Fruit fly (Drosophila melanogaster) whole organism, embryonic: Measurements from ENCODE around the gene CG17121.

Source experiments
- Bgb ChIP-seq: fragments of 200-800 bp; sonication (Bioruptor generic); IDR thresholded peaks from 2 replicates; pipeline ENCODE4 v1.3.6; 2022; ENCODE audit warnings: missing biosample characterization, missing genetic modification characterization; ENCODE audit not compliant: partially characterized antibody
- CG1024 ChIP-seq: fragments of 200-800 bp; sonication (Bioruptor generic); IDR thresholded peaks from 2 replicates; pipeline ENCODE4 v1.3.6; 2022; ENCODE audit warnings: missing biosample characterization, missing genetic modification characterization
- CG10274 ChIP-seq: fragments of 200-800 bp; sonication (Bioruptor generic); optimal IDR thresholded peaks from 3 replicates; lab custom pipeline; 2017; ENCODE audit warnings: missing biosample characterization, mild to moderate bottlenecking, missing genetic modification characterization
- CG10366 ChIP-seq: fragments of 200-800 bp; sonication (Bioruptor generic); IDR thresholded peaks from 2 replicates; pipeline ENCODE4 v1.3.6; 2022; ENCODE audit warnings: missing biosample characterization, missing genetic modification characterization
- CG11085 ChIP-seq: fragments of 200-800 bp; sonication (Bioruptor generic); IDR thresholded peaks from 2 replicates; pipeline ENCODE4 v1.3.6; 2022; ENCODE audit warnings: missing biosample characterization, missing genetic modification characterization
- CG11398 ChIP-seq: fragments of 200-800 bp; sonication (Bioruptor generic); optimal IDR thresholded peaks from 2 replicates; lab custom pipeline; 2016; ENCODE audit warnings: missing biosample characterization, missing genetic modification characterization
- CG12155 ChIP-seq: fragments of 200-800 bp; sonication (Bioruptor generic); optimal IDR thresholded peaks from 3 replicates; lab custom pipeline; 2016; ENCODE audit warnings: missing biosample characterization, missing genetic modification characterization
- CG12769 ChIP-seq: fragments of 200-800 bp; sonication (Bioruptor generic); optimal IDR thresholded peaks from 2 replicates; lab custom pipeline; 2019; ENCODE audit warnings: missing biosample characterization, mild to moderate bottlenecking, missing genetic modification characterization, moderate library complexity
- CG14860 ChIP-seq: fragments of 200-800 bp; sonication (Bioruptor generic); IDR thresholded peaks from 3 replicates; pipeline ENCODE4 v1.3.6; 2022; ENCODE audit warnings: missing biosample characterization, missing genetic modification characterization; ENCODE audit not compliant: partially characterized antibody
- CG1529 ChIP-seq: fragments of 200-800 bp; sonication (Bioruptor generic); optimal IDR thresholded peaks from 3 replicates; lab custom pipeline; 2018; ENCODE audit warnings: missing biosample characterization, missing genetic modification characterization
- CG1647 ChIP-seq: fragments of 200-800 bp; sonication (Bioruptor generic); optimal IDR thresholded peaks from 3 replicates; lab custom pipeline; 2016; ENCODE audit warnings: missing biosample characterization, missing genetic modification characterization
- CG16815 ChIP-seq: fragments of 200-800 bp; sonication (Bioruptor generic); optimal IDR thresholded peaks from 3 replicates; lab custom pipeline; 2017; ENCODE audit warnings: missing biosample characterization, mild to moderate bottlenecking, missing genetic modification characterization
- CG17912 ChIP-seq: fragments of 200-800 bp; sonication (Bioruptor generic); optimal IDR thresholded peaks from 2 replicates; lab custom pipeline; 2018; ENCODE audit warnings: missing biosample characterization, mild to moderate bottlenecking, missing genetic modification characterization
- CG2120 ChIP-seq: fragments of 200-800 bp; sonication (Bioruptor generic); optimal IDR thresholded peaks from 3 replicates; lab custom pipeline; 2016; ENCODE audit warnings: missing biosample characterization, missing genetic modification characterization
- CG3065 ChIP-seq: fragments of 200-800 bp; sonication (Bioruptor generic); optimal IDR thresholded peaks from 2 replicates; lab custom pipeline; 2016; ENCODE audit warnings: missing biosample characterization, missing genetic modification characterization
- CG31365 ChIP-seq: fragments of 200-800 bp; sonication (Bioruptor generic); optimal IDR thresholded peaks from 2 replicates; lab custom pipeline; 2018; ENCODE audit warnings: missing biosample characterization, mild to moderate bottlenecking, missing genetic modification characterization
- CG3281 ChIP-seq: fragments of 200-800 bp; sonication (Bioruptor generic); optimal IDR thresholded peaks from 3 replicates; lab custom pipeline; 2017; ENCODE audit warnings: missing biosample characterization, mild to moderate bottlenecking, missing genetic modification characterization
- CG3407 ChIP-seq: fragments of 200-800 bp; sonication (Bioruptor generic); optimal IDR thresholded peaks from 2 replicates; lab custom pipeline; 2018; ENCODE audit warnings: missing biosample characterization, mild to moderate bottlenecking, missing genetic modification characterization
- CG5180 ChIP-seq: fragments of 200-800 bp; sonication (Bioruptor generic); optimal IDR thresholded peaks from 3 replicates; lab custom pipeline; 2017; ENCODE audit warnings: missing biosample characterization, missing genetic modification characterization, mild to moderate bottlenecking, moderate library complexity, missing genetic modification reagents
- CG6813 ChIP-seq: fragments of 200-800 bp; sonication (Bioruptor generic); optimal IDR thresholded peaks from 2 replicates; lab custom pipeline; 2017; ENCODE audit warnings: missing biosample characterization, missing genetic modification characterization, mild to moderate bottlenecking, moderate library complexity, missing genetic modification reagents
- CG8765 ChIP-seq: fragments of 200-800 bp; sonication (Bioruptor generic); IDR thresholded peaks from 2 replicates; pipeline ENCODE4 v1.3.6; 2022; ENCODE audit warnings: missing biosample characterization, missing genetic modification characterization
- Chrac-16 ChIP-seq: fragments of 200-800 bp; sonication (Bioruptor generic); optimal IDR thresholded peaks from 3 replicates; lab custom pipeline; 2016; ENCODE audit warnings: missing biosample characterization, missing genetic modification characterization
- Dref ChIP-seq: fragments of 200-800 bp; sonication (Bioruptor generic); IDR thresholded peaks from 2 replicates; pipeline ENCODE4 v1.3.6; 2022; ENCODE audit warnings: missing biosample characterization, missing genetic modification characterization
- H15 ChIP-seq: fragments of 200-800 bp; sonication (Bioruptor generic); IDR thresholded peaks from 3 replicates; pipeline ENCODE4 v1.3.6; 2022; ENCODE audit warnings: missing biosample characterization, missing genetic modification characterization
- HHEX ChIP-seq: fragments of 200-800 bp; sonication (Bioruptor generic); optimal IDR thresholded peaks from 3 replicates; lab custom pipeline; 2017; ENCODE audit warnings: missing biosample characterization, mild to moderate bottlenecking, missing genetic modification characterization, missing genetic modification reagents
- Med ChIP-seq: fragments of 200-800 bp; sonication (Bioruptor generic); peaks from one replicate; lab custom pipeline; 2016; ENCODE audit warnings: missing biosample characterization, missing genetic modification characterization, mild to moderate bottlenecking, inconsistent platforms, moderate library complexity
- NFAT ChIP-seq: fragments of 200-800 bp; sonication (Bioruptor generic); IDR thresholded peaks from 2 replicates; pipeline ENCODE4 v1.3.6; 2022; ENCODE audit warnings: missing biosample characterization, missing genetic modification characterization
- Xbp1 ChIP-seq: fragments of 200-800 bp; sonication (Bioruptor generic); optimal IDR thresholded peaks from 3 replicates; lab custom pipeline; 2016; ENCODE audit warnings: missing biosample characterization, mild to moderate bottlenecking, missing genetic modification characterization
- bab2 ChIP-seq: fragments of 200-800 bp; sonication (Bioruptor generic); optimal IDR thresholded peaks from 2 replicates; lab custom pipeline; 2016; ENCODE audit warnings: missing biosample characterization, missing genetic modification characterization
- bcd ChIP-seq: fragments of 200-800 bp; sonication (Bioruptor generic); optimal IDR thresholded peaks from 2 replicates; lab custom pipeline; 2017; ENCODE audit warnings: missing biosample characterization, mild to moderate bottlenecking, missing genetic modification characterization
- cato ChIP-seq: fragments of 200-800 bp; sonication (Bioruptor generic); optimal IDR thresholded peaks from 2 replicates; lab custom pipeline; 2016; ENCODE audit warnings: missing biosample characterization, missing genetic modification characterization, borderline replicate concordance
- croc ChIP-seq: fragments of 200-800 bp; sonication (Bioruptor generic); conservative IDR thresholded peaks from 3 replicates; pipeline ENCODE4 v1.3.6; 2022; ENCODE audit warnings: missing biosample characterization, missing genetic modification characterization
- dmrt99B ChIP-seq: fragments of 200-800 bp; sonication (Bioruptor generic); optimal IDR thresholded peaks from 2 replicates; lab custom pipeline; 2018; ENCODE audit warnings: missing biosample characterization, mild to moderate bottlenecking, missing genetic modification characterization, moderate library complexity
- exex ChIP-seq: fragments of 200-800 bp; sonication (Bioruptor generic); optimal IDR thresholded peaks from 4 replicates; lab custom pipeline; 2018; ENCODE audit warnings: missing biosample characterization, mild to moderate bottlenecking, missing genetic modification characterization, moderate library complexity
- fru ChIP-seq: fragments of >200 bp; optimal IDR thresholded peaks from 2 replicates; lab custom pipeline; 2017
- insv ChIP-seq, 2 experiments: fragments of 200-800 bp; sonication (Bioruptor generic); optimal IDR thresholded peaks; 3 replicates each; lab custom pipeline; 2016 to 2018; ENCODE audit warnings: missing biosample characterization in 2 of 2, missing genetic modification characterization in 2 of 2
- knrl ChIP-seq: fragments of 200-800 bp; sonication (Bioruptor generic); IDR thresholded peaks from 3 replicates; pipeline ENCODE4 v1.3.6; 2022; ENCODE audit warnings: missing biosample characterization, missing genetic modification characterization; ENCODE audit not compliant: partially characterized antibody
- lmd ChIP-seq: fragments of 200-800 bp; sonication (Bioruptor generic); IDR thresholded peaks from 2 replicates; pipeline ENCODE4 v1.3.6; 2022; ENCODE audit warnings: missing biosample characterization, missing genetic modification characterization
- nmo ChIP-seq: fragments of 200-800 bp; sonication (Bioruptor generic); optimal IDR thresholded peaks from 2 replicates; lab custom pipeline; 2018; ENCODE audit warnings: missing biosample characterization, mild to moderate bottlenecking, missing genetic modification characterization, moderate library complexity
- oc ChIP-seq: fragments of 200-800 bp; sonication (Bioruptor generic); optimal IDR thresholded peaks from 2 replicates; lab custom pipeline; 2018; ENCODE audit warnings: missing biosample characterization, mild to moderate bottlenecking, missing genetic modification characterization, moderate library complexity
- pan ChIP-seq, 4 experiments: fragments of >200 bp in 3 of 4; fragments of 200-800 bp in 1 of 4; sonication (Bioruptor generic) in 1 of 4; optimal IDR thresholded peaks in 3 of 4; IDR thresholded peaks in 1 of 4; 2 replicates each; pipeline versions ENCODE4 v1.3.6 to Lab custom; 2017 to 2022; ENCODE audit warnings: missing biosample characterization in 2 of 4, missing genetic modification characterization in 2 of 4, mixed read lengths in 1 of 4
- pho ChIP-seq: fragments of 200-800 bp; sonication (Bioruptor generic); optimal IDR thresholded peaks from 2 replicates; lab custom pipeline; 2016; ENCODE audit warnings: missing biosample characterization, missing genetic modification characterization
- sna ChIP-seq: fragments of 200-800 bp; sonication (Bioruptor generic); IDR thresholded peaks from 2 replicates; pipeline ENCODE4 v1.3.6; 2022; ENCODE audit warnings: missing biosample characterization, missing genetic modification characterization; ENCODE audit not compliant: partially characterized antibody
- trem ChIP-seq: fragments of 200-800 bp; optimal IDR thresholded peaks from 3 replicates; lab custom pipeline; 2019; ENCODE audit warnings: missing biosample characterization, mild to moderate bottlenecking, missing genetic modification characterization, moderate library complexity
- tup ChIP-seq: fragments of 200-800 bp; sonication (Bioruptor generic); optimal IDR thresholded peaks from 2 replicates; lab custom pipeline; 2016; ENCODE audit warnings: missing biosample characterization, mild to moderate bottlenecking, missing genetic modification characterization, moderate library complexity
- wek ChIP-seq: fragments of 200-800 bp; sonication (Bioruptor generic); optimal IDR thresholded peaks from 3 replicates; lab custom pipeline; 2018; ENCODE audit warnings: missing biosample characterization, mild to moderate bottlenecking, missing genetic modification characterization, moderate library complexity
- zfh2 ChIP-seq: fragments of 200-800 bp; sonication (Bioruptor generic); optimal IDR thresholded peaks from 2 replicates; lab custom pipeline; 2016; ENCODE audit warnings: missing biosample characterization, missing genetic modification characterization

CG17121 gene

dm6 chr3R:23010406-23010805 is 37.6 kb downstream of the CG17121 start, which contains the start of gene CG34375 (continued):
- no peak for TF ChIP-seq dmrt99B (tag; lab: Kevin White, UChicago)

dm6 chr3R:23009480-23010115 is 38.4 kb downstream of the CG17121 start:
- TF ChIP-seq exex (tag; lab: Kevin White, UChicago) (no peak), pan (optimal IDR thresholded peaks at IDR 0.05; lab: Kevin White, UChicago) (no peak), pan (GFP tag; optimal IDR thresholded peaks at IDR 0.05 in 1 of 2, IDR thresholded peaks at IDR 0.05 in 1 of 2) (peak in 1 of 2 experiments; percentile 5), Dref (GFP tag; lab: Robert Waterston, UW) (no peak), Bgb (GFP tag; lab: Robert Waterston, UW) (no peak), trem (tag; lab: Kevin White, UChicago) (no peak), pho (GFP tag; lab: Kevin White, UChicago) (no peak), CG2120 (no peak), CG10366 (no peak), CG1647 (GFP tag; lab: Kevin White, UChicago) (no peak), knrl (GFP tag; lab: Robert Waterston, UW) (no peak), Chrac-16 (GFP tag; lab: Kevin White, UChicago) (no peak), CG12769 (tag; lab: Kevin White, UChicago) (no peak), sna (GFP tag; lab: Robert Waterston, UW) (no peak), CG16815 (GFP tag; lab: Kevin White, UChicago) (no peak), bcd (GFP tag; lab: Kevin White, UChicago) (no peak), Med (GFP tag; lab: Kevin White, UChicago) (peak; percentile 41), H15 (0 out of 3 replicates have a peak, but pooled peaks have one; percentile 7), cato (GFP tag; lab: Kevin White, UChicago) (no peak), CG11398 (no peak), CG10274 (GFP tag; lab: Kevin White, UChicago) (no peak), tup (GFP tag; lab: Kevin White, UChicago) (no peak), lmd (GFP tag; lab: Robert Waterston, UW) (peak; percentile 39; the same call in 1 of the 2 replicates), insv (GFP tag; optimal IDR thresholded peaks at IDR 0.05; lab: Kevin White, UChicago) (no peak), HHEX (GFP tag; lab: Kevin White, UChicago) (no peak), bab2 (GFP tag; lab: Kevin White, UChicago) (no peak), CG3407 (GFP tag; lab: Kevin White, UChicago) (no peak), CG11085 (GFP tag; lab: Robert Waterston, UW) (peak; percentile 53), nmo (GFP tag; lab: Kevin White, UChicago) (no peak), CG12155 (no peak), zfh2 (GFP tag; lab: Kevin White, UChicago) (no peak), CG5180 (GFP tag; lab: Kevin White, UChicago) (peak; percentile 90), NFAT (GFP tag; lab: Robert Waterston, UW) (no peak), fru (lab: Kevin White, UChicago) (no peak), CG31365 (tag; lab: Kevin White, UChicago) (no peak), oc (tag; lab: Kevin White, UChicago) (no peak), CG14860 (GFP tag; lab: Robert Waterston, UW) (no peak), CG3281 (GFP tag; lab: Kevin White, UChicago) (no peak), CG8765 (GFP tag; lab: Robert Waterston, UW) (no peak), CG3065 (no peak), CG17912 (no peak), CG6813 (GFP tag; lab: Kevin White, UChicago) (no peak), Xbp1 (GFP tag; lab: Kevin White, UChicago) (no peak), CG1529 (GFP tag; lab: Kevin White, UChicago) (no peak), wek (no peak), CG1024 (GFP tag; lab: Robert Waterston, UW) (no peak), croc (GFP tag; lab: Robert Waterston, UW) (no peak)
